Fruit fly (Drosophila melanogaster) whole organism, embryonic: ENCODE measurements around the gene Agpat3.

Source experiments
- Adf1 ChIP-seq: fragments of 200-800 bp; sonication (Bioruptor generic); IDR thresholded peaks from 2 replicates; pipeline ENCODE4 v1.3.6; 2022; ENCODE audit warnings: missing biosample characterization, missing genetic modification characterization
- B-H1 ChIP-seq: fragments of 200-800 bp; sonication (Bioruptor generic); IDR thresholded peaks from 3 replicates; pipeline ENCODE4 v1.3.6; 2022; ENCODE audit warnings: missing biosample characterization, missing genetic modification characterization
- Blimp-1 ChIP-seq: fragments of 200-800 bp; sonication (Bioruptor generic); optimal IDR thresholded peaks from 3 replicates; lab custom pipeline; 2018; ENCODE audit warnings: missing biosample characterization, missing genetic modification characterization, mild to moderate bottlenecking, moderate library complexity, missing genetic modification reagents
- CG1024 ChIP-seq: fragments of 200-800 bp; sonication (Bioruptor generic); IDR thresholded peaks from 2 replicates; pipeline ENCODE4 v1.3.6; 2022; ENCODE audit warnings: missing biosample characterization, missing genetic modification characterization
- CG11560 ChIP-seq: fragments of 200-800 bp; sonication (Bioruptor generic); IDR thresholded peaks from 3 replicates; pipeline ENCODE4 v1.3.6; 2022; ENCODE audit warnings: missing biosample characterization, missing genetic modification characterization
- CG12155 ChIP-seq: fragments of 200-800 bp; sonication (Bioruptor generic); optimal IDR thresholded peaks from 3 replicates; lab custom pipeline; 2016; ENCODE audit warnings: missing biosample characterization, missing genetic modification characterization
- CG12659 ChIP-seq: fragments of 200-800 bp; sonication (Bioruptor generic); optimal IDR thresholded peaks from 3 replicates; lab custom pipeline; 2017; ENCODE audit warnings: mild to moderate bottlenecking, missing biosample characterization, missing genetic modification reagents, missing genetic modification characterization
- CG12744 ChIP-seq: fragments of 200-800 bp; sonication (Bioruptor generic); optimal IDR thresholded peaks from 2 replicates; lab custom pipeline; 2016; ENCODE audit warnings: missing biosample characterization, missing genetic modification characterization
- CG15696 ChIP-seq: fragments of 200-800 bp; sonication (Bioruptor generic); optimal IDR thresholded peaks from 2 replicates; lab custom pipeline; 2019; ENCODE audit warnings: missing biosample characterization, mild to moderate bottlenecking, missing genetic modification characterization, moderate library complexity
- CG16815 ChIP-seq: fragments of 200-800 bp; sonication (Bioruptor generic); optimal IDR thresholded peaks from 3 replicates; lab custom pipeline; 2017; ENCODE audit warnings: missing biosample characterization, mild to moderate bottlenecking, missing genetic modification characterization
- CG18011 ChIP-seq: fragments of 200-800 bp; sonication (Bioruptor generic); optimal IDR thresholded peaks from 2 replicates; lab custom pipeline; 2017; ENCODE audit warnings: missing biosample characterization, missing genetic modification characterization, mild to moderate bottlenecking, moderate library complexity, missing genotype
- CG18262 ChIP-seq: fragments of 200-800 bp; optimal IDR thresholded peaks from 3 replicates; lab custom pipeline; 2019; ENCODE audit warnings: missing biosample characterization, mild to moderate bottlenecking, missing genetic modification characterization, moderate library complexity
- CG2875 ChIP-seq: fragments of 200-800 bp; sonication (Bioruptor generic); optimal IDR thresholded peaks from 2 replicates; lab custom pipeline; 2017; ENCODE audit warnings: missing biosample characterization, mild to moderate bottlenecking, missing genetic modification characterization, missing genetic modification reagents
- CG30431 ChIP-seq: fragments of 200-800 bp; sonication (Bioruptor generic); optimal IDR thresholded peaks from 2 replicates; lab custom pipeline; 2017; ENCODE audit warnings: missing biosample characterization, missing genetic modification characterization
- CG32532 ChIP-seq: fragments of 200-800 bp; sonication (Bioruptor generic); IDR thresholded peaks from 2 replicates; pipeline ENCODE4 v1.3.6; 2022; ENCODE audit warnings: missing biosample characterization, missing genetic modification characterization
- CG33213 ChIP-seq: fragments of 200-800 bp; sonication (Bioruptor generic); optimal IDR thresholded peaks from 3 replicates; lab custom pipeline; 2016; ENCODE audit warnings: missing biosample characterization, missing genetic modification characterization
- CG33557 ChIP-seq: fragments of 200-800 bp; sonication (Bioruptor generic); optimal IDR thresholded peaks from 2 replicates; lab custom pipeline; 2019; ENCODE audit warnings: missing biosample characterization, mild to moderate bottlenecking, missing genetic modification characterization, moderate library complexity
- CG4820 ChIP-seq: fragments of 200-800 bp; sonication (Bioruptor generic); optimal IDR thresholded peaks from 3 replicates; lab custom pipeline; 2016; ENCODE audit warnings: missing biosample characterization, missing genetic modification characterization
- CG6254 ChIP-seq: fragments of 200-800 bp; sonication (Bioruptor generic); optimal IDR thresholded peaks from 3 replicates; lab custom pipeline; 2017; ENCODE audit warnings: mild to moderate bottlenecking, missing biosample characterization, missing genetic modification reagents, missing genetic modification characterization
- CG6813 ChIP-seq: fragments of 200-800 bp; sonication (Bioruptor generic); optimal IDR thresholded peaks from 2 replicates; lab custom pipeline; 2017; ENCODE audit warnings: missing biosample characterization, missing genetic modification characterization, mild to moderate bottlenecking, moderate library complexity, missing genetic modification reagents
- CG7357 ChIP-seq: fragments of 200-800 bp; sonication (Bioruptor generic); IDR thresholded peaks from 3 replicates; pipeline ENCODE4 v1.3.6; 2022; ENCODE audit warnings: missing biosample characterization, missing genetic modification characterization
- CG7987 ChIP-seq: fragments of 200-800 bp; sonication (Bioruptor generic); optimal IDR thresholded peaks from 2 replicates; lab custom pipeline; 2018; ENCODE audit warnings: missing biosample characterization, mild to moderate bottlenecking, missing genetic modification characterization, moderate library complexity
- CG8924 ChIP-seq: fragments of 200-800 bp; optimal IDR thresholded peaks from 3 replicates; lab custom pipeline; 2019; ENCODE audit warnings: missing biosample characterization, mild to moderate bottlenecking, missing genetic modification characterization, moderate library complexity
- D19B ChIP-seq: fragments of 200-800 bp; sonication (Bioruptor generic); optimal IDR thresholded peaks from 2 replicates; lab custom pipeline; 2017; ENCODE audit warnings: missing biosample characterization, mild to moderate bottlenecking, missing genetic modification characterization
- Dad ChIP-seq: fragments of 200-800 bp; sonication (Bioruptor generic); optimal IDR thresholded peaks from 3 replicates; lab custom pipeline; 2016; ENCODE audit warnings: missing biosample characterization, missing genetic modification characterization
- Dek ChIP-seq: fragments of 200-800 bp; sonication (Bioruptor generic); optimal IDR thresholded peaks from 3 replicates; lab custom pipeline; 2019; ENCODE audit warnings: missing biosample characterization, mild to moderate bottlenecking, missing genetic modification characterization, moderate library complexity
- HLH3B ChIP-seq: fragments of 200-800 bp; sonication (Bioruptor generic); IDR thresholded peaks from 2 replicates; pipeline ENCODE4 v1.3.6; 2022; ENCODE audit warnings: missing biosample characterization, missing genetic modification characterization
- HmgZ ChIP-seq: fragments of 200-800 bp; sonication (Bioruptor generic); optimal IDR thresholded peaks from 2 replicates; lab custom pipeline; 2018; ENCODE audit warnings: missing biosample characterization, mild to moderate bottlenecking, missing genetic modification characterization
- Jarid2 ChIP-seq: fragments of 200-800 bp; sonication (Bioruptor generic); optimal IDR thresholded peaks from 3 replicates; lab custom pipeline; 2017; ENCODE audit warnings: mild to moderate bottlenecking, missing biosample characterization, missing genetic modification reagents, missing genetic modification characterization
- Oaz ChIP-seq: fragments of 200-800 bp; sonication (Bioruptor generic); IDR thresholded peaks from 2 replicates; pipeline ENCODE4 v1.3.6; 2022; ENCODE audit warnings: missing biosample characterization, missing genetic modification characterization
- Stat92E ChIP-seq, 3 experiments: fragments of >200 bp in 2 of 3; fragments of 200-800 bp in 1 of 3; sonication (Bioruptor generic) in 1 of 3; optimal IDR thresholded peaks; 2 replicates each; lab custom pipeline; 2017 to 2019; ENCODE audit warnings: missing biosample characterization in 3 of 3, missing genetic modification characterization in 3 of 3, mild to moderate bottlenecking in 1 of 3, moderate library complexity in 1 of 3
- TFAM ChIP-seq: fragments of 200-800 bp; sonication (Bioruptor generic); optimal IDR thresholded peaks from 2 replicates; lab custom pipeline; 2017; ENCODE audit warnings: missing biosample characterization, missing genetic modification characterization, inconsistent platforms
- bsh ChIP-seq, 2 experiments: fragments of 200-800 bp; sonication (Bioruptor generic); optimal IDR thresholded peaks; 2 replicates each; lab custom pipeline; 2017 to 2018; ENCODE audit warnings: mild to moderate bottlenecking in 2 of 2, missing biosample characterization in 2 of 2, missing genetic modification characterization in 2 of 2, moderate library complexity in 1 of 2
- crc ChIP-seq: fragments of 200-800 bp; sonication (Bioruptor generic); optimal IDR thresholded peaks from 2 replicates; lab custom pipeline; 2016; ENCODE audit warnings: missing biosample characterization, missing genetic modification characterization
- danr ChIP-seq: fragments of 200-800 bp; sonication (Bioruptor generic); IDR thresholded peaks from 2 replicates; pipeline ENCODE4 v1.3.6; 2022; ENCODE audit warnings: missing biosample characterization, missing genetic modification characterization
- eve ChIP-seq, 2 experiments: fragments of >200 bp; optimal IDR thresholded peaks; 2 replicates each; lab custom pipeline; 2017; ENCODE audit warnings: missing biosample characterization in 2 of 2, missing genetic modification characterization in 2 of 2
- gem ChIP-seq: fragments of 200-800 bp; sonication (Bioruptor generic); optimal IDR thresholded peaks from 2 replicates; lab custom pipeline; 2019; ENCODE audit warnings: missing biosample characterization, mild to moderate bottlenecking, missing genetic modification characterization, moderate library complexity
- grn ChIP-seq: fragments of 200-800 bp; sonication (Bioruptor generic); optimal IDR thresholded peaks from 3 replicates; lab custom pipeline; 2017; ENCODE audit warnings: missing biosample characterization, missing genetic modification characterization
- kay ChIP-seq: fragments of 200-800 bp; sonication (Bioruptor generic); optimal IDR thresholded peaks from 2 replicates; lab custom pipeline; 2016; ENCODE audit warnings: missing biosample characterization, missing genetic modification characterization
- kni ChIP-seq: fragments of 200-800 bp; sonication (Bioruptor generic); optimal IDR thresholded peaks from 3 replicates; lab custom pipeline; 2017; ENCODE audit warnings: mild to moderate bottlenecking, missing biosample characterization, missing genetic modification reagents, missing genetic modification characterization
- knrl ChIP-seq: fragments of 200-800 bp; sonication (Bioruptor generic); IDR thresholded peaks from 3 replicates; pipeline ENCODE4 v1.3.6; 2022; ENCODE audit warnings: missing biosample characterization, missing genetic modification characterization; ENCODE audit not compliant: partially characterized antibody
- nerfin-1 ChIP-seq: fragments of 200-800 bp; sonication (Bioruptor generic); optimal IDR thresholded peaks from 3 replicates; lab custom pipeline; 2019; ENCODE audit warnings: missing biosample characterization, mild to moderate bottlenecking, missing genetic modification characterization, moderate library complexity
- sd ChIP-seq: fragments of 200-800 bp; sonication (Bioruptor generic); optimal IDR thresholded peaks from 3 replicates; lab custom pipeline; 2018; ENCODE audit warnings: missing biosample characterization, mild to moderate bottlenecking, missing genetic modification characterization, moderate library complexity
- sens ChIP-seq: fragments of 200-800 bp; sonication (Bioruptor generic); peaks from one replicate; lab custom pipeline; 2016; ENCODE audit warnings: missing biosample characterization, missing genetic modification characterization
- sens-2 ChIP-seq: fragments of 200-800 bp; sonication (Bioruptor generic); IDR thresholded peaks from 2 replicates; pipeline ENCODE4 v1.3.6; 2022; ENCODE audit warnings: missing biosample characterization, missing genetic modification characterization
- slou ChIP-seq: fragments of 200-800 bp; sonication (Bioruptor generic); optimal IDR thresholded peaks from 3 replicates; lab custom pipeline; 2016; ENCODE audit warnings: missing biosample characterization, missing genetic modification characterization
- sqz ChIP-seq: fragments of 200-800 bp; sonication (Bioruptor generic); optimal IDR thresholded peaks from 3 replicates; lab custom pipeline; 2018; ENCODE audit warnings: missing biosample characterization, mild to moderate bottlenecking, missing genetic modification characterization
- stc ChIP-seq: fragments of 200-800 bp; sonication (Bioruptor generic); IDR thresholded peaks from 2 replicates; pipeline ENCODE4 v1.3.6; 2022; ENCODE audit warnings: missing biosample characterization, missing genetic modification characterization

Agpat3 gene

dm6 chr3L:16385880-16386584, at the start of gene Agpat3, which contains the start of gene RAF2 (continued):
- no peak for TF ChIP-seq CG1024 (GFP tag; lab: Robert Waterston, UW)
- TF ChIP-seq sd (tag; lab: Kevin White, UChicago), result peak; percentile 27
- TF ChIP-seq CG11560 (tag; lab: Robert Waterston, UW), result no peak
- TF ChIP-seq crc (GFP tag; lab: Kevin White, UChicago), result no peak
- peak; percentile 11 for TF ChIP-seq CG15696
- no peak for TF ChIP-seq nerfin-1 (tag; lab: Kevin White, UChicago)
- TF ChIP-seq TFAM, result no peak
- no peak for TF ChIP-seq sens-2 (GFP tag; lab: Robert Waterston, UW)
- TF ChIP-seq CG18011, result no peak
- TF ChIP-seq CG12659 (GFP tag; lab: Kevin White, UChicago), result peak; percentile 58
- TF ChIP-seq B-H1 (GFP tag; lab: Robert Waterston, UW), result no peak; the same call in 2 of the 3 replicates
- TF ChIP-seq CG18262 (tag; lab: Kevin White, UChicago), result peak; percentile 50
- no peak for TF ChIP-seq kay (GFP tag; lab: Kevin White, UChicago)
- TF ChIP-seq CG7357, result peak; percentile 68; the same call in 2 of the 3 replicates
- no peak for TF ChIP-seq D19B
- peak; percentile 68 for TF ChIP-seq CG32532
- no peak for TF ChIP-seq eve (GFP tag; optimal IDR thresholded peaks at IDR 0.05; lab: Kevin White, UChicago)
- no peak for TF ChIP-seq knrl (GFP tag; lab: Robert Waterston, UW)
- TF ChIP-seq Dad (GFP tag; lab: Kevin White, UChicago), result peak; percentile 16
- TF ChIP-seq CG16815 (GFP tag; lab: Kevin White, UChicago), result no peak
- no peak for TF ChIP-seq grn (GFP tag; lab: Kevin White, UChicago)
- TF ChIP-seq stc (GFP tag; lab: Robert Waterston, UW), result no peak
- no peak for TF ChIP-seq Adf1 (GFP tag; lab: Robert Waterston, UW)
- no peak for TF ChIP-seq HmgZ (tag; lab: Kevin White, UChicago)
- TF ChIP-seq danr, result no peak
- TF ChIP-seq slou (GFP tag; lab: Kevin White, UChicago), result no peak
- TF ChIP-seq sqz, result no peak
- no peak for TF ChIP-seq CG6254
- TF ChIP-seq CG33213 (GFP tag; lab: Kevin White, UChicago), result no peak
- no peak for TF ChIP-seq CG7987 (GFP tag; lab: Kevin White, UChicago)
- TF ChIP-seq CG2875 (GFP tag; lab: Kevin White, UChicago), result no peak
- peak; percentile 58 for TF ChIP-seq CG8924 (tag; lab: Kevin White, UChicago)
- no peak for TF ChIP-seq CG12744
- peak; percentile 10 for TF ChIP-seq CG12155 (GFP tag; lab: Kevin White, UChicago)
- TF ChIP-seq Oaz, result no peak
- TF ChIP-seq, all 482 proteins: peak for 158

- peak in 1 of 2 experiments; percentile 7 for TF ChIP-seq bsh (GFP tag; optimal IDR thresholded peaks at IDR 0.05; lab: Kevin White, UChicago)
- TF ChIP-seq HLH3B, result no peak
- TF ChIP-seq sens, result peak; percentile 21
- no peak for TF ChIP-seq Stat92E (GFP tag; optimal IDR thresholded peaks at IDR 0.05; lab: Kevin White, UChicago)
- peak; percentile 6 for TF ChIP-seq gem (tag; lab: Kevin White, UChicago)
- peak; percentile 3 for TF ChIP-seq CG6813 (GFP tag; lab: Kevin White, UChicago)
- peak; percentile 91 for TF ChIP-seq Blimp-1 (GFP tag; lab: Kevin White, UChicago)
- no peak for TF ChIP-seq Jarid2
- no peak for TF ChIP-seq Dek
- peak; percentile 23 for TF ChIP-seq kni (GFP tag; lab: Kevin White, UChicago)
- TF ChIP-seq CG12155 (GFP tag; lab: Kevin White, UChicago), result no peak
- no peak for TF ChIP-seq CG30431 (GFP tag; lab: Kevin White, UChicago)
- no peak for TF ChIP-seq CG4820 (GFP tag; lab: Kevin White, UChicago)
- peak; percentile 5 for TF ChIP-seq CG33557 (GFP tag; lab: Kevin White, UChicago)
Measured at dm6 chr3L:16433556-16433955, 47.8 kb upstream of the Agpat3 start.
